Fruit fly (Drosophila melanogaster) whole organism, embryonic: ENCODE measurements around the gene Dis3.

Experiments
- Atf6 ChIP-seq: fragments of 200-800 bp; sonication (Bioruptor generic); IDR thresholded peaks from 2 replicates; pipeline ENCODE4 v1.3.6; 2022; ENCODE audit warnings: missing biosample characterization, missing genetic modification characterization
- Bgb ChIP-seq: fragments of 200-800 bp; sonication (Bioruptor generic); IDR thresholded peaks from 2 replicates; pipeline ENCODE4 v1.3.6; 2022; ENCODE audit warnings: missing biosample characterization, missing genetic modification characterization; ENCODE audit not compliant: partially characterized antibody
- CG10366 ChIP-seq: fragments of 200-800 bp; sonication (Bioruptor generic); IDR thresholded peaks from 2 replicates; pipeline ENCODE4 v1.3.6; 2022; ENCODE audit warnings: missing biosample characterization, missing genetic modification characterization
- CG10543 ChIP-seq: fragments of 200-800 bp; sonication (Bioruptor generic); optimal IDR thresholded peaks from 3 replicates; lab custom pipeline; 2017; ENCODE audit warnings: missing biosample characterization, mild to moderate bottlenecking, missing genetic modification characterization, moderate library complexity
- CG10979 ChIP-seq: fragments of 200-800 bp; sonication (Bioruptor generic); optimal IDR thresholded peaks from 2 replicates; lab custom pipeline; 2018; ENCODE audit warnings: missing biosample characterization, mild to moderate bottlenecking, missing genetic modification characterization, moderate library complexity
- CG14965 ChIP-seq: fragments of 200-800 bp; sonication (Bioruptor generic); optimal IDR thresholded peaks from 2 replicates; lab custom pipeline; 2016; ENCODE audit warnings: missing biosample characterization, missing genetic modification characterization, borderline replicate concordance
- CG15479 ChIP-seq: fragments of 200-800 bp; sonication (Bioruptor generic); optimal IDR thresholded peaks from 3 replicates; lab custom pipeline; 2019; ENCODE audit warnings: missing biosample characterization, mild to moderate bottlenecking, missing genetic modification characterization, moderate library complexity
- CG17912 ChIP-seq: fragments of 200-800 bp; sonication (Bioruptor generic); optimal IDR thresholded peaks from 2 replicates; lab custom pipeline; 2018; ENCODE audit warnings: missing biosample characterization, mild to moderate bottlenecking, missing genetic modification characterization
- CG18262 ChIP-seq: fragments of 200-800 bp; optimal IDR thresholded peaks from 3 replicates; lab custom pipeline; 2019; ENCODE audit warnings: missing biosample characterization, mild to moderate bottlenecking, missing genetic modification characterization, moderate library complexity
- CG2678 ChIP-seq: fragments of 200-800 bp; sonication (Bioruptor generic); optimal IDR thresholded peaks from 3 replicates; lab custom pipeline; 2019; ENCODE audit warnings: missing biosample characterization, mild to moderate bottlenecking, missing genetic modification characterization, moderate library complexity
- CG3065 ChIP-seq: fragments of 200-800 bp; sonication (Bioruptor generic); optimal IDR thresholded peaks from 2 replicates; lab custom pipeline; 2016; ENCODE audit warnings: missing biosample characterization, missing genetic modification characterization
- CG3847 ChIP-seq: fragments of 200-800 bp; sonication (Bioruptor generic); IDR thresholded peaks from 2 replicates; pipeline ENCODE4 v1.3.6; 2022; ENCODE audit warnings: missing biosample characterization, missing genetic modification characterization
- CG4404 ChIP-seq: fragments of 200-800 bp; sonication (Bioruptor generic); IDR thresholded peaks from 2 replicates; pipeline ENCODE4 v1.3.6; 2022; ENCODE audit warnings: missing biosample characterization, missing genetic modification characterization
- CG4424 ChIP-seq: fragments of 200-800 bp; sonication (Bioruptor generic); optimal IDR thresholded peaks from 3 replicates; lab custom pipeline; 2016; ENCODE audit warnings: missing biosample characterization, missing genetic modification characterization
- CG4617 ChIP-seq: fragments of 200-800 bp; sonication (Bioruptor generic); optimal IDR thresholded peaks from 3 replicates; lab custom pipeline; 2016; ENCODE audit warnings: missing biosample characterization, missing genetic modification characterization, borderline replicate concordance
- CG5180 ChIP-seq: fragments of 200-800 bp; sonication (Bioruptor generic); optimal IDR thresholded peaks from 3 replicates; lab custom pipeline; 2017; ENCODE audit warnings: missing biosample characterization, missing genetic modification characterization, mild to moderate bottlenecking, moderate library complexity, missing genetic modification reagents
- CG5953 ChIP-seq: fragments of 200-800 bp; sonication (Bioruptor generic); IDR thresholded peaks from 2 replicates; pipeline ENCODE4 v1.3.6; 2022; ENCODE audit warnings: missing biosample characterization, missing genetic modification characterization
- CG7556 ChIP-seq: fragments of 200-800 bp; sonication (Bioruptor generic); optimal IDR thresholded peaks from 2 replicates; lab custom pipeline; 2017; ENCODE audit warnings: missing biosample characterization, mild to moderate bottlenecking, missing genetic modification characterization
- CG7839 ChIP-seq: fragments of 200-800 bp; sonication (Bioruptor generic); optimal IDR thresholded peaks from 3 replicates; lab custom pipeline; 2018; ENCODE audit warnings: missing biosample characterization, mild to moderate bottlenecking, missing genetic modification characterization, moderate library complexity
- CG8281 ChIP-seq: fragments of 200-800 bp; sonication (Bioruptor generic); optimal IDR thresholded peaks from 2 replicates; lab custom pipeline; 2018; ENCODE audit warnings: missing biosample characterization, mild to moderate bottlenecking, missing genetic modification characterization, moderate library complexity
- CG8388 ChIP-seq: fragments of 200-800 bp; sonication (Bioruptor generic); optimal IDR thresholded peaks from 2 replicates; lab custom pipeline; 2019; ENCODE audit warnings: missing biosample characterization, mild to moderate bottlenecking, missing genetic modification characterization, moderate library complexity
- Dll ChIP-seq: fragments of 200-800 bp; sonication (Bioruptor generic); IDR thresholded peaks from 4 replicates; pipeline ENCODE4 v1.3.6; 2022; ENCODE audit warnings: missing biosample characterization, missing genetic modification characterization; ENCODE audit not compliant: partially characterized antibody
- Drgx ChIP-seq: fragments of 200-800 bp; sonication (Bioruptor generic); IDR thresholded peaks from 2 replicates; pipeline ENCODE4 v1.3.6; 2022; ENCODE audit warnings: missing biosample characterization, missing genetic modification characterization
- ERR ChIP-seq: fragments of 200-800 bp; sonication (Bioruptor generic); optimal IDR thresholded peaks from 2 replicates; lab custom pipeline; 2016; ENCODE audit warnings: missing biosample characterization, missing genetic modification characterization
- Ets97D ChIP-seq: fragments of 200-800 bp; sonication (Bioruptor generic); optimal IDR thresholded peaks from 3 replicates; lab custom pipeline; 2016; ENCODE audit warnings: missing biosample characterization, missing genetic modification characterization
- MBD-R2 ChIP-seq: fragments of 200-800 bp; sonication (Bioruptor generic); IDR thresholded peaks from 2 replicates; pipeline ENCODE4 v1.3.6; 2022; ENCODE audit warnings: missing biosample characterization, missing genetic modification characterization
- Sry-β ChIP-seq: fragments of 200-800 bp; sonication (Bioruptor generic); optimal IDR thresholded peaks from 2 replicates; lab custom pipeline; 2018; ENCODE audit warnings: missing biosample characterization, mild to moderate bottlenecking, missing genetic modification characterization, moderate library complexity
- Sry-δ ChIP-seq: fragments of 200-800 bp; sonication (Bioruptor generic); optimal IDR thresholded peaks from 2 replicates; lab custom pipeline; 2016; ENCODE audit warnings: missing biosample characterization, missing genetic modification characterization
- abd-A ChIP-seq: fragments of 200-800 bp; sonication (Bioruptor generic); optimal IDR thresholded peaks from 3 replicates; lab custom pipeline; 2019; ENCODE audit warnings: missing biosample characterization, mild to moderate bottlenecking, missing genetic modification characterization, moderate library complexity
- ac ChIP-seq: fragments of 200-800 bp; sonication (Bioruptor generic); optimal IDR thresholded peaks from 3 replicates; lab custom pipeline; 2017; ENCODE audit warnings: missing biosample characterization, mild to moderate bottlenecking, missing genetic modification characterization
- amos ChIP-seq: fragments of 200-800 bp; sonication (Bioruptor generic); IDR thresholded peaks from 2 replicates; pipeline ENCODE4 v1.3.6; 2022; ENCODE audit warnings: missing biosample characterization, missing genetic modification characterization; ENCODE audit not compliant: partially characterized antibody
- ash1 ChIP-seq: fragments of 200-800 bp; sonication (Bioruptor generic); optimal IDR thresholded peaks from 2 replicates; lab custom pipeline; 2018; ENCODE audit warnings: missing biosample characterization, mild to moderate bottlenecking, missing genetic modification characterization
- cato ChIP-seq: fragments of 200-800 bp; sonication (Bioruptor generic); optimal IDR thresholded peaks from 2 replicates; lab custom pipeline; 2016; ENCODE audit warnings: missing biosample characterization, missing genetic modification characterization, borderline replicate concordance
- chm ChIP-seq: fragments of 200-800 bp; sonication (Bioruptor generic); IDR thresholded peaks from 2 replicates; pipeline ENCODE4 v1.3.6; 2022; ENCODE audit warnings: missing biosample characterization, missing genetic modification characterization
- crol ChIP-seq: fragments of 200-800 bp; sonication (Bioruptor generic); IDR thresholded peaks from 2 replicates; pipeline ENCODE4 v1.3.6; 2022; ENCODE audit warnings: missing biosample characterization, missing genetic modification characterization
- dmrt99B ChIP-seq: fragments of 200-800 bp; sonication (Bioruptor generic); optimal IDR thresholded peaks from 2 replicates; lab custom pipeline; 2018; ENCODE audit warnings: missing biosample characterization, mild to moderate bottlenecking, missing genetic modification characterization, moderate library complexity
- emc ChIP-seq: fragments of 200-800 bp; sonication (Bioruptor generic); optimal IDR thresholded peaks from 2 replicates; lab custom pipeline; 2016; ENCODE audit warnings: missing biosample characterization, missing genetic modification characterization
- fd64A ChIP-seq: fragments of 200-800 bp; sonication (Bioruptor generic); optimal IDR thresholded peaks from 3 replicates; lab custom pipeline; 2018; ENCODE audit warnings: missing biosample characterization, mild to moderate bottlenecking, missing genetic modification characterization
- gcm2 ChIP-seq: fragments of 200-800 bp; sonication (Bioruptor generic); optimal IDR thresholded peaks from 2 replicates; lab custom pipeline; 2016; ENCODE audit warnings: missing biosample characterization, missing genetic modification characterization
- gsb ChIP-seq: fragments of 200-800 bp; sonication (Bioruptor generic); IDR thresholded peaks from 2 replicates; pipeline ENCODE4 v1.3.6; 2022; ENCODE audit warnings: missing biosample characterization, missing genetic modification characterization
- inv ChIP-seq: fragments of 200-800 bp; sonication (Bioruptor generic); IDR thresholded peaks from 2 replicates; pipeline ENCODE4 v1.3.6; 2022; ENCODE audit warnings: missing biosample characterization, missing genetic modification characterization; ENCODE audit not compliant: partially characterized antibody
- jigr1 ChIP-seq: fragments of 200-800 bp; sonication (Bioruptor generic); IDR thresholded peaks from 3 replicates; pipeline ENCODE4 v1.3.6; 2022; ENCODE audit warnings: missing biosample characterization, missing genetic modification characterization
- nerfin-1 ChIP-seq: fragments of 200-800 bp; sonication (Bioruptor generic); optimal IDR thresholded peaks from 3 replicates; lab custom pipeline; 2019; ENCODE audit warnings: missing biosample characterization, mild to moderate bottlenecking, missing genetic modification characterization, moderate library complexity
- ranshi ChIP-seq: fragments of 200-800 bp; sonication (Bioruptor generic); IDR thresholded peaks from 2 replicates; pipeline ENCODE4 v1.3.6; 2022; ENCODE audit warnings: missing biosample characterization, missing genetic modification characterization
- sc ChIP-seq, 3 experiments: fragments of >200 bp in 2 of 3; fragments of 200-800 bp in 1 of 3; sonication (Bioruptor generic) in 1 of 3; optimal IDR thresholded peaks; 2 replicates in 2 of 3; 3 replicates in 1 of 3; lab custom pipeline; 2017; ENCODE audit warnings: mild to moderate bottlenecking in 1 of 3, missing biosample characterization in 1 of 3, missing genetic modification characterization in 1 of 3, missing genetic modification reagents in 1 of 3
- trh ChIP-seq: fragments of 200-800 bp; sonication (Bioruptor generic); optimal IDR thresholded peaks from 2 replicates; lab custom pipeline; 2016; ENCODE audit warnings: missing biosample characterization, missing genetic modification characterization
- twi ChIP-seq: fragments of 200-800 bp; optimal IDR thresholded peaks from 2 replicates; lab custom pipeline; 2019; ENCODE audit warnings: missing biosample characterization, mild to moderate bottlenecking, missing genetic modification characterization, moderate library complexity
- usp ChIP-seq: fragments of >200 bp; optimal IDR thresholded peaks from 2 replicates; lab custom pipeline; 2017; ENCODE audit warnings: missing biosample characterization, missing genetic modification characterization
- wor ChIP-seq: fragments of 200-800 bp; sonication (Bioruptor generic); IDR thresholded peaks from 2 replicates; pipeline ENCODE4 v1.3.6; 2022; ENCODE audit warnings: missing biosample characterization, missing genetic modification characterization
- zen2 ChIP-seq: fragments of 200-800 bp; sonication (Bioruptor generic); IDR thresholded peaks from 3 replicates; pipeline ENCODE4 v1.3.6; 2022; ENCODE audit warnings: missing biosample characterization, missing genetic modification characterization; ENCODE audit not compliant: partially characterized antibody

Dis3 gene

dm6 chr3R:24293171-24293570 lies 40.1 kb upstream of the Dis3 start (continued):
- TF ChIP-seq zen2 (GFP tag; lab: Robert Waterston, UW) (no peak), sc (optimal IDR thresholded peaks at IDR 0.05; lab: Kevin White, UChicago) (no peak), sc (GFP tag; optimal IDR thresholded peaks at IDR 0.05; lab: Kevin White, UChicago) (peak; percentile 10), ERR (no peak), trh (GFP tag; lab: Kevin White, UChicago) (no peak), gsb (GFP tag; lab: Robert Waterston, UW) (no peak), Ets97D (GFP tag; lab: Kevin White, UChicago) (no peak), chm (no peak), usp (GFP tag; lab: Kevin White, UChicago) (no peak), jigr1 (GFP tag; lab: Robert Waterston, UW) (no peak), amos (no peak), ranshi (GFP tag; lab: Robert Waterston, UW) (no peak), CG18262 (tag; lab: Kevin White, UChicago) (peak; percentile 50), CG7556 (no peak), ac (peak; percentile 18), abd-A (tag; lab: Kevin White, UChicago) (no peak), CG4617 (GFP tag; lab: Kevin White, UChicago) (no peak), cato (GFP tag; lab: Kevin White, UChicago) (no peak), crol (GFP tag; lab: Robert Waterston, UW) (no peak), CG7839 (tag; lab: Kevin White, UChicago) (no peak), CG10366 (no peak), dmrt99B (tag; lab: Kevin White, UChicago) (peak; percentile 11), Drgx (GFP tag; lab: Robert Waterston, UW) (no peak), wor (GFP tag; lab: Robert Waterston, UW) (no peak), CG10979 (tag; lab: Kevin White, UChicago) (peak; percentile 55), Atf6 (GFP tag; lab: Robert Waterston, UW) (no peak), emc (GFP tag; lab: Kevin White, UChicago) (no peak), inv (no peak), Dll (GFP tag; lab: Robert Waterston, UW) (no peak), ash1 (GFP tag; lab: Kevin White, UChicago) (no peak), CG4424 (GFP tag; lab: Kevin White, UChicago) (no peak), nerfin-1 (peak; percentile 57), CG14965 (GFP tag; lab: Kevin White, UChicago) (no peak), Bgb (GFP tag; lab: Robert Waterston, UW) (no peak), CG3847 (GFP tag; lab: Robert Waterston, UW) (no peak), CG3065 (GFP tag; lab: Kevin White, UChicago) (no peak), CG4404 (GFP tag; lab: Robert Waterston, UW) (no peak), gcm2 (GFP tag; lab: Kevin White, UChicago) (no peak), Sry-δ (GFP tag; lab: Kevin White, UChicago) (no peak), CG5180 (GFP tag; lab: Kevin White, UChicago) (peak; percentile 42), twi (tag; lab: Kevin White, UChicago) (no peak), CG8388 (GFP tag; lab: Kevin White, UChicago) (peak; percentile 14), CG17912 (no peak), CG10543 (GFP tag; lab: Kevin White, UChicago) (no peak), Sry-β (GFP tag; lab: Kevin White, UChicago) (peak; percentile 35), fd64A (GFP tag; lab: Kevin White, UChicago) (peak; percentile 87), CG5953 (no peak), MBD-R2 (GFP tag; lab: Robert Waterston, UW) (no peak), CG15479 (GFP tag; lab: Kevin White, UChicago) (no peak), CG8281 (no peak), CG2678 (tag; lab: Kevin White, UChicago) (peak; percentile 60)
